Fruit fly (Drosophila melanogaster): ENCODE measurements around the gene CG32982.

Gene CG32982

dm6 chr2L:9176791-9177190 lies 51.3 kb downstream of the CG32982 start:
- TF ChIP-seq Dad (GFP tag; optimal IDR thresholded peaks at IDR 0.05) (no peak), C15 (GFP tag; IDR thresholded peaks at IDR 0.05) (no peak), kni (GFP tag; optimal IDR thresholded peaks at IDR 0.05) (no peak), ci (GFP tag; IDR thresholded peaks at IDR 0.05) (peak; percentile 81), Rfx (GFP tag; IDR thresholded peaks at IDR 0.05) (peak; percentile 51; the same call in 1 of the 2 replicates), Stat92E (GFP tag; optimal IDR thresholded peaks at IDR 0.05) (peak in 1 of 3 experiments; percentile 16), CG6654 (GFP tag; optimal IDR thresholded peaks at IDR 0.05) (no peak), CG11456 (GFP tag; IDR thresholded peaks at IDR 0.05) (no peak), CG1024 (GFP tag; IDR thresholded peaks at IDR 0.05) (no peak), CG7786 (GFP tag; optimal IDR thresholded peaks at IDR 0.05) (no peak), CG6791 (GFP tag; IDR thresholded peaks at IDR 0.05; ENCODE audit: partially characterized antibody) (no peak), ERR (GFP tag; optimal IDR thresholded peaks at IDR 0.05) (no peak), Atf-2 (GFP tag; optimal IDR thresholded peaks at IDR 0.05) (no peak), Dbx (GFP tag; IDR thresholded peaks at IDR 0.05) (peak; percentile 59; the same call in 2 of the 3 replicates), gcm (GFP tag; optimal IDR thresholded peaks at IDR 0.05) (no peak), Hmr (GFP tag; optimal IDR thresholded peaks at IDR 0.05) (no peak), CG10462 (GFP tag; optimal IDR thresholded peaks at IDR 0.05) (no peak), Hmx (GFP tag; optimal IDR thresholded peaks at IDR 0.05) (no peak), PHDP (tag; optimal IDR thresholded peaks at IDR 0.05) (peak; percentile 19), Aef1 (GFP tag; IDR thresholded peaks at IDR 0.05) (no peak), CG10209 (GFP tag; optimal IDR thresholded peaks at IDR 0.05) (no peak), hth (optimal IDR thresholded peaks at IDR 0.05) (no peak), prd (optimal IDR thresholded peaks at IDR 0.05) (no peak), prd (GFP tag; IDR thresholded peaks at IDR 0.05) (no peak), Fer2 (tag; optimal IDR thresholded peaks at IDR 0.05) (no peak), Pdp1 (GFP tag; optimal IDR thresholded peaks at IDR 0.05) (peak in 1 of 2 experiments; percentile 69), D (optimal IDR thresholded peaks at IDR 0.05) (no peak), D (GFP tag; optimal IDR thresholded peaks at IDR 0.05) (no peak), CG31388 (GFP tag; optimal IDR thresholded peaks at IDR 0.05) (no peak), CG17385 (GFP tag; optimal IDR thresholded peaks at IDR 0.05) (peak; percentile 18), pita (GFP tag; optimal IDR thresholded peaks at IDR 0.05) (no peak), lab (GFP tag; optimal IDR thresholded peaks at IDR 0.05) (no peak), CG4424 (GFP tag; optimal IDR thresholded peaks at IDR 0.05) (no peak), CG14014 (GFP tag; IDR thresholded peaks at IDR 0.05) (peak; percentile 58; the same call in 1 of the 2 replicates), gt (GFP tag; IDR thresholded peaks at IDR 0.05) (no peak), lola (GFP tag; optimal IDR thresholded peaks at IDR 0.05) (no peak), salm (tag; optimal IDR thresholded peaks at IDR 0.05) (no peak), hb (GFP tag; IDR thresholded peaks at IDR 0.05; ENCODE audit: partially characterized antibody) (no peak), CG13296 (GFP tag; optimal IDR thresholded peaks at IDR 0.05) (no peak), CG17186 (GFP tag; optimal IDR thresholded peaks at IDR 0.05) (no peak), abd-A (tag; optimal IDR thresholded peaks at IDR 0.05) (no peak), CG14050 (GFP tag; IDR thresholded peaks at IDR 0.05) (no peak), ash1 (GFP tag; optimal IDR thresholded peaks at IDR 0.05) (no peak), CG12104 (GFP tag; optimal IDR thresholded peaks at IDR 0.05) (no peak), nerfin-1 (tag; optimal IDR thresholded peaks at IDR 0.05) (no peak), Doc3 (GFP tag; IDR thresholded peaks at IDR 0.05; ENCODE audit: partially characterized antibody) (no peak), grau (tag; optimal IDR thresholded peaks at IDR 0.05) (no peak), emc (GFP tag; optimal IDR thresholded peaks at IDR 0.05) (no peak), rib (GFP tag; IDR thresholded peaks at IDR 0.05) (peak; percentile 12; the same call in 1 of the 2 replicates), CG16815 (GFP tag; optimal IDR thresholded peaks at IDR 0.05) (no peak), wdn (GFP tag; IDR thresholded peaks at IDR 0.05) (no peak; the same call in 1 of the 2 replicates), CG34376 (GFP tag; optimal IDR thresholded peaks at IDR 0.05) (no peak)

Data from whole organism, embryonic.